Fruit fly (Drosophila melanogaster): ENCODE data around the gene CadN.

DNA sequence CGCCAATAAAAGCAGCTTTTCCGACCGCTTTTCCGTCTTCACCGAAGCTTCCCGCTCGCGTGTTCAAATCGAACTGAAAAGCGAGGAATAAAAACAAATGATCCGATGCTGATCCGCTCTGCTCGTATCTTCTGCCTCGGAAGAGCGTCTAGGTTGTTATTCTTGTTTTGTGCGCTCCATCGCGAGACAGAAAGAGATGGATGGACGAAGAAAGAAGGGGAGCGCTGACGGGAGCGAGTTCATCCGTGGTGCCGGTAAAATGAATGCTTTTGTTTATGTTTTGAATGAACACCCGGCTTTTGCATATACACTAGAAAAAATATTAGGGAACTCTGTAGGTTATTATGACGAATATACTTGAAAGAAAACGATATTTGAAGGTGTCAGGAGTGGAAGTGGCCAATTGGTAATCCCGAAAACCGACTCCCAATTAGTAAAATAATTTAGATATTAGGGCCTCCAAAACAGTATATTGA is at the start of gene CadN:
- TF ChIP-seq CG8478 (optimal IDR thresholded peaks at IDR 0.05) = no peak
- TF ChIP-seq CTCF (optimal IDR thresholded peaks at IDR 0.05) = no peak
